Worm (Caenorhabditis elegans) whole organism, young adult: ENCODE measurements around the gene T25B2.4.

ENCODE experiments used
- B0035.1 ChIP-seq: sonication (generic microtip); optimal IDR thresholded peaks from 2 replicates; lab custom pipeline; 2016; ENCODE audit warnings: missing genetic modification characterization, mild to moderate bottlenecking, missing compliant biosample characterization, missing genotype, missing genetic modification reagents
- C06A6.2 ChIP-seq: fragments of 200-800 bp; sonication (Bioruptor generic); conservative IDR thresholded peaks from 2 replicates; pipeline ENCODE4 v1.3.6; 2022; ENCODE audit warnings: missing genetic modification characterization, missing compliant biosample characterization
- D2030.7 ChIP-seq: fragments of 200-800 bp; sonication (Bioruptor generic); IDR thresholded peaks from 2 replicates; pipeline ENCODE4 v1.3.6; 2022; ENCODE audit warnings: missing genetic modification reagents, missing genetic modification characterization, missing compliant biosample characterization
- F22D6.2 ChIP-seq: sonication (generic microtip); optimal IDR thresholded peaks from 2 replicates; lab custom pipeline; 2016; ENCODE audit warnings: mild to moderate bottlenecking, missing genetic modification characterization, missing compliant biosample characterization
- F37B4.10 ChIP-seq: fragments of 200-800 bp; sonication (Bioruptor generic); IDR thresholded peaks from 2 replicates; pipeline ENCODE4 v1.3.6; 2022; ENCODE audit warnings: missing genetic modification characterization, missing compliant biosample characterization
- F49E8.2 ChIP-seq: sonication (generic microtip); optimal IDR thresholded peaks from 3 replicates; lab custom pipeline; 2017; ENCODE audit warnings: missing genetic modification characterization, mild to moderate bottlenecking, missing compliant biosample characterization, antibody characterized with exemption, moderate library complexity; ENCODE audit not compliant: insufficient read depth
- T07F8.4 ChIP-seq: sonication (generic microtip); optimal IDR thresholded peaks from 2 replicates; lab custom pipeline; 2016; ENCODE audit warnings: mild to moderate bottlenecking, missing genetic modification characterization, moderate library complexity, missing compliant biosample characterization
- Y56A3A.18 ChIP-seq: fragments of 200-800 bp; sonication (Bioruptor generic); IDR thresholded peaks from 2 replicates; pipeline ENCODE4 v1.3.6; 2022; ENCODE audit warnings: missing genetic modification reagents, missing genetic modification characterization, missing compliant biosample characterization
- Y79H2A.3 ChIP-seq: fragments of 200-800 bp; sonication (Bioruptor generic); conservative IDR thresholded peaks from 2 replicates; pipeline ENCODE4 v1.3.6; 2022; ENCODE audit warnings: missing genetic modification reagents, missing genetic modification characterization, missing compliant biosample characterization
- akir-1 ChIP-seq: fragments of 200-800 bp; sonication (Bioruptor generic); optimal IDR thresholded peaks from 2 replicates; lab custom pipeline; 2018; ENCODE audit warnings: mild to moderate bottlenecking, missing genetic modification characterization, moderate library complexity, missing compliant biosample characterization
- ama-1 ChIP-seq, 3 experiments: fragments of 150-350 bp in 1 of 3; sonication (generic microtip) in 2 of 3; optimal IDR thresholded peaks; 2 replicates each; lab custom pipeline; 2014 to 2018; ENCODE audit warnings: missing biosample characterization in 2 of 3, missing genetic modification characterization in 2 of 3, missing genetic modification reagents in 2 of 3
- attf-3 ChIP-seq: fragments of 200-800 bp; sonication (Bioruptor generic); conservative IDR thresholded peaks from 2 replicates; pipeline ENCODE4 v1.3.6; 2022; ENCODE audit warnings: missing genetic modification reagents, missing genetic modification characterization, missing compliant biosample characterization
- bed-1 ChIP-seq: fragments of 200-800 bp; sonication (Bioruptor generic); IDR thresholded peaks from 2 replicates; pipeline ENCODE4 v1.3.6; 2022; ENCODE audit warnings: missing genetic modification reagents, missing genetic modification characterization, missing compliant biosample characterization
- chd-7 ChIP-seq: sonication (generic microtip); optimal IDR thresholded peaks from 2 replicates; lab custom pipeline; 2016; ENCODE audit warnings: mild to moderate bottlenecking, missing genetic modification characterization, moderate library complexity, missing compliant biosample characterization
- die-1 ChIP-seq: sonication (generic microtip); optimal IDR thresholded peaks from 2 replicates; lab custom pipeline; 2016; ENCODE audit warnings: missing genotype, mild to moderate bottlenecking, missing genetic modification characterization, missing compliant biosample characterization
- dox-1 ChIP-seq: fragments of 200-800 bp; sonication (Bioruptor generic); IDR thresholded peaks from 2 replicates; pipeline ENCODE4 v1.3.6; 2022; ENCODE audit warnings: missing genetic modification reagents, missing genetic modification characterization, missing compliant biosample characterization
- dpff-1 ChIP-seq: sonication (generic microtip); optimal IDR thresholded peaks from 2 replicates; lab custom pipeline; 2017; ENCODE audit warnings: mild to moderate bottlenecking, missing genetic modification characterization, missing compliant biosample characterization
- dpl-1 ChIP-seq: fragments of 150-350 bp; optimal IDR thresholded peaks from 2 replicates; lab custom pipeline; 2014; ENCODE audit warnings: missing biosample characterization, missing genetic modification reagents, missing genetic modification characterization
- egl-18 ChIP-seq: fragments of 200-800 bp; sonication (Bioruptor generic); IDR thresholded peaks from 2 replicates; pipeline ENCODE4 v1.3.6; 2022; ENCODE audit warnings: missing genetic modification reagents, missing genetic modification characterization, missing compliant biosample characterization
- him-1 ChIP-seq: sonication (generic microtip); optimal IDR thresholded peaks from 2 replicates; lab custom pipeline; 2016; ENCODE audit warnings: missing genotype, missing genetic modification reagents, missing genetic modification characterization, missing compliant biosample characterization
- hmg-1.2 ChIP-seq: fragments of 200-800 bp; sonication (Bioruptor generic); IDR thresholded peaks from 2 replicates; pipeline ENCODE4 v1.3.6; 2022; ENCODE audit warnings: missing genetic modification reagents, missing genetic modification characterization, missing compliant biosample characterization
- hrde-1 ChIP-seq: sonication (generic microtip); optimal IDR thresholded peaks from 2 replicates; lab custom pipeline; 2016; ENCODE audit warnings: missing genetic modification characterization, mild to moderate bottlenecking, missing compliant biosample characterization, moderate library complexity, missing genotype, missing genetic modification reagents, borderline replicate concordance
- lag-1 ChIP-seq: fragments of 200-800 bp; sonication (Bioruptor generic); IDR thresholded peaks from 2 replicates; pipeline ENCODE4 v1.3.6; 2022; ENCODE audit warnings: missing genetic modification reagents, missing genetic modification characterization, missing compliant biosample characterization
- let-526 ChIP-seq: fragments of 200-800 bp; sonication (Bioruptor generic); IDR thresholded peaks from 2 replicates; pipeline ENCODE4 v1.3.6; 2022; ENCODE audit warnings: missing genetic modification reagents, missing genetic modification characterization, missing compliant biosample characterization
- lin-35 ChIP-seq, 3 experiments: fragments of 150-350 bp in 2 of 3; sonication (generic microtip) in 1 of 3; optimal IDR thresholded peaks; 2 replicates each; lab custom pipeline; 2014 to 2018; ENCODE audit warnings: missing biosample characterization in 3 of 3, missing genetic modification characterization in 3 of 3, missing genetic modification reagents in 3 of 3
- lin-40 ChIP-seq: sonication (generic microtip); optimal IDR thresholded peaks from 2 replicates; lab custom pipeline; 2016; ENCODE audit warnings: missing genetic modification characterization, mild to moderate bottlenecking, missing compliant biosample characterization, missing genotype, missing genetic modification reagents
- madf-10 ChIP-seq: sonication (generic microtip); optimal IDR thresholded peaks from 2 replicates; lab custom pipeline; 2016; ENCODE audit warnings: mild to moderate bottlenecking, missing genetic modification characterization, missing compliant biosample characterization
- madf-8 ChIP-seq: fragments of 200-800 bp; sonication (Bioruptor generic); conservative IDR thresholded peaks from 2 replicates; pipeline ENCODE4 v1.3.6; 2022; ENCODE audit warnings: missing genetic modification reagents, missing genetic modification characterization, missing compliant biosample characterization
- mxl-1 ChIP-seq: sonication (generic microtip); optimal IDR thresholded peaks from 2 replicates; lab custom pipeline; 2016; ENCODE audit warnings: missing genetic modification characterization, missing compliant biosample characterization
- nfya-1 ChIP-seq: sonication (generic microtip); optimal IDR thresholded peaks from 2 replicates; lab custom pipeline; 2017; ENCODE audit warnings: antibody characterized with exemption, missing compliant biosample characterization, missing genetic modification characterization, borderline replicate concordance; ENCODE audit not compliant: insufficient read depth
- nfya-2 ChIP-seq: fragments of 200-800 bp; sonication (Bioruptor generic); IDR thresholded peaks from 2 replicates; pipeline ENCODE4 v1.3.6; 2022; ENCODE audit warnings: missing genetic modification reagents, missing genetic modification characterization, missing compliant biosample characterization
- nhr-120 ChIP-seq: fragments of 200-800 bp; sonication (Bioruptor generic); IDR thresholded peaks from 2 replicates; pipeline ENCODE4 v1.3.6; 2022; ENCODE audit warnings: missing genetic modification characterization, missing compliant biosample characterization
- nhr-179 ChIP-seq: sonication (generic microtip); optimal IDR thresholded peaks from 2 replicates; lab custom pipeline; 2016; ENCODE audit warnings: mild to moderate bottlenecking, missing genetic modification characterization, missing compliant biosample characterization
- nhr-90 ChIP-seq: sonication (generic microtip); optimal IDR thresholded peaks from 2 replicates; lab custom pipeline; 2016; ENCODE audit warnings: missing genotype, mild to moderate bottlenecking, missing genetic modification characterization, missing compliant biosample characterization
- pha-4 ChIP-seq: fragments of 150-350 bp; sonication (generic microtip); optimal IDR thresholded peaks from 2 replicates; lab custom pipeline; 2014; ENCODE audit warnings: missing biosample characterization, missing genetic modification reagents, missing genetic modification characterization
- rcor-1 ChIP-seq: fragments of 200-800 bp; sonication (Bioruptor generic); IDR thresholded peaks from 2 replicates; pipeline ENCODE4 v1.3.6; 2022; ENCODE audit warnings: missing genetic modification reagents, missing genetic modification characterization, missing compliant biosample characterization
- sdz-38 ChIP-seq: sonication (generic microtip); optimal IDR thresholded peaks from 2 replicates; lab custom pipeline; 2016; ENCODE audit warnings: missing genotype, missing genetic modification characterization, missing compliant biosample characterization
- snpc-3.4 ChIP-seq: sonication (generic microtip); optimal IDR thresholded peaks from 2 replicates; lab custom pipeline; 2017; ENCODE audit warnings: missing genetic modification characterization, mild to moderate bottlenecking, missing compliant biosample characterization, antibody characterized with exemption, moderate library complexity, missing genotype, missing genetic modification reagents
- snpc-4 ChIP-seq, 5 experiments: fragments of 150-350 bp in 1 of 5; sonication (generic microtip) in 4 of 5; optimal IDR thresholded peaks; 2 replicates each; lab custom pipeline; 2014 to 2018; ENCODE audit warnings: missing genetic modification characterization in 5 of 5, missing biosample characterization in 3 of 5, antibody characterized with exemption in 2 of 5, mild to moderate bottlenecking in 2 of 5, missing compliant biosample characterization in 2 of 5, missing genotype in 2 of 5, moderate library complexity in 2 of 5, missing genetic modification reagents in 1 of 5
- somi-1 ChIP-seq: fragments of 200-800 bp; sonication (Bioruptor generic); optimal IDR thresholded peaks from 2 replicates; lab custom pipeline; 2018; ENCODE audit warnings: mild to moderate bottlenecking, missing genetic modification characterization, missing compliant biosample characterization
- tbx-9 ChIP-seq: sonication (generic microtip); optimal IDR thresholded peaks from 2 replicates; lab custom pipeline; 2016; ENCODE audit warnings: borderline replicate concordance, missing genetic modification characterization, inconsistent platforms, missing compliant biosample characterization
- zim-3 ChIP-seq: sonication (generic microtip); optimal IDR thresholded peaks from 2 replicates; lab custom pipeline; 2017; ENCODE audit warnings: mild to moderate bottlenecking, missing genetic modification characterization, moderate library complexity, missing compliant biosample characterization
- ztf-25 ChIP-seq: fragments of 200-800 bp; sonication (Bioruptor generic); IDR thresholded peaks from 2 replicates; pipeline ENCODE4 v1.3.6; 2022; ENCODE audit warnings: missing genetic modification reagents, missing genetic modification characterization, missing compliant biosample characterization
- ztf-26 ChIP-seq: sonication (generic microtip); optimal IDR thresholded peaks from 2 replicates; lab custom pipeline; 2017; ENCODE audit warnings: missing genetic modification characterization, missing compliant biosample characterization
- ztf-3 ChIP-seq: fragments of 200-800 bp; sonication (Bioruptor generic); optimal IDR thresholded peaks from 2 replicates; lab custom pipeline; 2018; ENCODE audit warnings: mild to moderate bottlenecking, missing genetic modification characterization, missing compliant biosample characterization

T25B2.4 gene

ce11 chrX:6205325-6205724 is 27.3 kb downstream of the T25B2.4 start:
- no peak for TF ChIP-seq C06A6.2 (GFP tag; lab: Robert Waterston, UW)
- no peak for TF ChIP-seq B0035.1 (tag; lab: Kevin White, UChicago)
- no peak for TF ChIP-seq let-526
- TF ChIP-seq egl-18 (GFP tag; lab: Robert Waterston, UW) = no peak
- no peak for TF ChIP-seq dpff-1 (tag; lab: Kevin White, UChicago)
- TF ChIP-seq snpc-4 (GFP tag; optimal IDR thresholded peaks at IDR 0.05; lab: Kevin White, UChicago) = no peak
- TF ChIP-seq snpc-4 (tag; optimal IDR thresholded peaks at IDR 0.05; lab: Kevin White, UChicago) = no peak
- no peak for TF ChIP-seq madf-10
- no peak for TF ChIP-seq nhr-90 (tag; lab: Kevin White, UChicago)
- no peak for TF ChIP-seq attf-3 (GFP tag; lab: Robert Waterston, UW)
- no peak for TF ChIP-seq lin-35 (GFP tag; optimal IDR thresholded peaks at IDR 0.05; lab: Kevin White, UChicago)
- no peak for TF ChIP-seq zim-3 (tag; lab: Kevin White, UChicago)
- TF ChIP-seq dox-1 (GFP tag; lab: Robert Waterston, UW) = no peak
- TF ChIP-seq sdz-38 (tag; lab: Kevin White, UChicago) = no peak
- TF ChIP-seq F49E8.2 (tag; lab: Kevin White, UChicago) = no peak
- no peak for TF ChIP-seq hrde-1
- TF ChIP-seq tbx-9 (tag; lab: Kevin White, UChicago) = no peak
- TF ChIP-seq F22D6.2 = no peak
- TF ChIP-seq D2030.7 (GFP tag; lab: Robert Waterston, UW) = no peak
- no peak for TF ChIP-seq akir-1
- no peak for TF ChIP-seq dpl-1 (GFP tag; lab: Kevin White, UChicago)

DNA sequence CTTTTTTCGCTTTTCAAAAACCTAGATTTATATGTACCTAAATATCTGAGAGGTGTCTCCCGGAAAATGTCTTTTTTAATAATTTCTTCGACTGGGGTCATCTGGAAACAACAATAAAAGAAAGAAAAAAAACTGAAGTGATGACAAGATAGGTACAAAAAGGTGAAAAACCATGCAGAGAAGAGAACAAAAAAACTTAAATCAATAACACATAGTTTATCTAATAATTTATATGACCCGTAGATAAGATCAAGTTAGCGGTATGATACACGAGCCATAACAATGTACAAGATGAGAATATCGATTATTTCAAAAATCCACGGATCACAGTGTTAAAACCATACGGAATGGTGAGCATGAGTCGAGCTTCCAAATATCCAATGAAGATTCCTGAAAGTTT is 28.3 kb downstream of the T25B2.4 start, which contains the start of gene mtp-18:
mtp-18 (minus strand) TSS at position 101 of the 400 bp plus-strand sequence.
- no peak for TF ChIP-seq nhr-120 (GFP tag; lab: Robert Waterston, UW)

ce11 chrX:6207687-6208088 is 29.6 kb downstream of the T25B2.4 start, which contains the start of gene T13C5.6:
Gene T13C5.6, minus strand, starts transcription at chrX:6207687.
- no peak for TF ChIP-seq madf-8 (GFP tag; lab: Robert Waterston, UW)
- TF ChIP-seq lag-1 (GFP tag; lab: Robert Waterston, UW) = no peak
- TF ChIP-seq bed-1 (GFP tag; lab: Robert Waterston, UW) = peak; percentile 92; the same call in 1 of the 2 replicates
- TF ChIP-seq nhr-179 (tag; lab: Kevin White, UChicago) = peak; percentile 79
- peak; percentile 88 for TF ChIP-seq die-1
- peak; percentile 91 for TF ChIP-seq Y56A3A.18 (GFP tag; lab: Robert Waterston, UW)
- peak; percentile 83 for TF ChIP-seq T07F8.4 (tag; lab: Kevin White, UChicago)
- no peak for TF ChIP-seq nfya-1
- no peak for TF ChIP-seq ama-1 (optimal IDR thresholded peaks at IDR 0.05; lab: Kevin White, UChicago)
- peak in 1 of 2 experiments; percentile 85 for TF ChIP-seq ama-1 (GFP tag; optimal IDR thresholded peaks at IDR 0.05; lab: Kevin White, UChicago)
- peak; percentile 93 for TF ChIP-seq chd-7 (tag; lab: Kevin White, UChicago)
- peak; percentile 66; the same call in 1 of the 2 replicates for TF ChIP-seq Y79H2A.3
- TF ChIP-seq pha-4 (tag; lab: Kevin White, UChicago) = no peak
- peak; percentile 90 for TF ChIP-seq somi-1 (GFP tag; lab: Kevin White, UChicago)
- peak; percentile 82 for TF ChIP-seq hmg-1.2
- 0 out of 2 replicates have a peak, but pooled peaks have one; percentile 66 for TF ChIP-seq F37B4.10 (GFP tag; lab: Robert Waterston, UW)
- TF ChIP-seq snpc-3.4 (tag; lab: Kevin White, UChicago) = peak; percentile 58
- 0 out of 2 replicates have a peak, but pooled peaks have one; percentile 37 for TF ChIP-seq nfya-2
- TF ChIP-seq ztf-3 (GFP tag; lab: Kevin White, UChicago) = peak; percentile 33
- TF ChIP-seq mxl-1 (tag; lab: Kevin White, UChicago) = peak; percentile 68
- peak; percentile 49 for TF ChIP-seq him-1 (tag; lab: Kevin White, UChicago)
- TF ChIP-seq lin-40 (tag; lab: Kevin White, UChicago) = peak; percentile 93
- TF ChIP-seq rcor-1 = peak; percentile 89
- TF ChIP-seq ztf-26 = peak; percentile 80
- peak; percentile 2 for TF ChIP-seq dpff-1 (tag; lab: Kevin White, UChicago)
- peak; percentile 87 for TF ChIP-seq ztf-25 (GFP tag; lab: Robert Waterston, UW)
